Fruit fly (Drosophila melanogaster) whole organism, wandering third instar larva: ENCODE data around the gene CG13460.

Experiments
- Abd-B ChIP-seq: fragments of >200 bp; optimal IDR thresholded peaks from 2 replicates; lab custom pipeline; 2017; ENCODE audit warnings: missing biosample characterization, missing genetic modification characterization
- CG32264 ChIP-seq: fragments of 200-800 bp; sonication (Bioruptor generic); optimal IDR thresholded peaks from 2 replicates; lab custom pipeline; 2016; ENCODE audit warnings: missing biosample characterization, missing genetic modification characterization
- CG9705 ChIP-seq: fragments of 200-800 bp; sonication (Bioruptor generic); optimal IDR thresholded peaks from 2 replicates; lab custom pipeline; 2018; ENCODE audit warnings: missing biosample characterization, mild to moderate bottlenecking, missing genetic modification characterization
- CrebA ChIP-seq: fragments of 200-800 bp; sonication (Bioruptor generic); optimal IDR thresholded peaks from 2 replicates; lab custom pipeline; 2016; ENCODE audit warnings: missing biosample characterization, mild to moderate bottlenecking, missing genetic modification characterization, borderline replicate concordance
- HLH106 ChIP-seq: fragments of 200-800 bp; optimal IDR thresholded peaks from 3 replicates; lab custom pipeline; 2019; ENCODE audit warnings: missing biosample characterization, mild to moderate bottlenecking, missing genetic modification characterization, moderate library complexity
- Hnf4 ChIP-seq: fragments of 200-800 bp; sonication (Bioruptor generic); optimal IDR thresholded peaks from 2 replicates; lab custom pipeline; 2016; ENCODE audit warnings: missing biosample characterization, mild to moderate bottlenecking, missing genetic modification characterization
- Hr78 ChIP-seq: fragments of >200 bp; optimal IDR thresholded peaks from 2 replicates; lab custom pipeline; 2017; ENCODE audit warnings: missing biosample characterization, missing genetic modification characterization
- Hr83 ChIP-seq: fragments of 200-300 bp; sonication (Bioruptor generic); optimal IDR thresholded peaks from 2 replicates; lab custom pipeline; 2016; ENCODE audit warnings: missing biosample characterization, mild to moderate bottlenecking, missing genetic modification characterization, moderate library complexity; ENCODE audit not compliant: poor library complexity, severe bottlenecking
- Jra ChIP-seq: sonication (Bioruptor generic); optimal IDR thresholded peaks from 2 replicates; lab custom pipeline; 2016; ENCODE audit warnings: missing biosample characterization, missing genetic modification characterization
- Myc ChIP-seq: fragments of >200 bp; optimal IDR thresholded peaks from 2 replicates; lab custom pipeline; 2017
- N ChIP-seq: fragments of >200 bp; optimal IDR thresholded peaks from 2 replicates; lab custom pipeline; 2018; ENCODE audit warnings: missing biosample characterization, missing external identifiers, missing genetic modification characterization
- OdsH ChIP-seq: fragments of 200-800 bp; sonication (Bioruptor generic); optimal IDR thresholded peaks from 2 replicates; lab custom pipeline; 2016; ENCODE audit warnings: missing biosample characterization, mild to moderate bottlenecking, missing genetic modification characterization
- Rel ChIP-seq, 2 experiments: fragments of 200-800 bp; sonication (Bioruptor generic) in 1 of 2; optimal IDR thresholded peaks; 2 replicates in 1 of 2; 3 replicates in 1 of 2; lab custom pipeline; 2016 to 2019; ENCODE audit warnings: mild to moderate bottlenecking in 2 of 2, missing biosample characterization in 2 of 2, missing genetic modification characterization in 2 of 2, moderate library complexity in 1 of 2
- Vsx2 ChIP-seq: fragments of 200-300, 225-300 bp; sonication (Bioruptor generic); optimal IDR thresholded peaks from 2 replicates; lab custom pipeline; 2018; ENCODE audit warnings: missing biosample characterization, missing genetic modification characterization; ENCODE audit not compliant: partially characterized antibody
- br ChIP-seq: fragments of 200-800 bp; sonication (Bioruptor generic); optimal IDR thresholded peaks from 2 replicates; lab custom pipeline; 2016; ENCODE audit warnings: missing biosample characterization, missing genetic modification characterization
- brk ChIP-seq: fragments of 200-800 bp; sonication (Bioruptor generic); optimal IDR thresholded peaks from 2 replicates; lab custom pipeline; 2016; ENCODE audit warnings: missing biosample characterization, mild to moderate bottlenecking, missing genetic modification characterization
- dl ChIP-seq, 2 experiments: fragments of 175-275, 200-275 bp in 1 of 2; fragments of 200-275 bp in 1 of 2; sonication (Bioruptor generic); optimal IDR thresholded peaks; lab custom pipeline; 2018; ENCODE audit warnings: mild to moderate bottlenecking in 2 of 2, missing biosample characterization in 2 of 2, missing genetic modification characterization in 2 of 2, moderate library complexity in 2 of 2; ENCODE audit not compliant: partially characterized antibody in 2 of 2, insufficient read depth in 1 of 2
- dmrt93B ChIP-seq: fragments of 200-800 bp; sonication (Bioruptor generic); optimal IDR thresholded peaks from 2 replicates; lab custom pipeline; 2018; ENCODE audit warnings: missing biosample characterization, mild to moderate bottlenecking, missing genetic modification characterization
- ey ChIP-seq: fragments of 200-800 bp; sonication (Bioruptor generic); optimal IDR thresholded peaks from 2 replicates; lab custom pipeline; 2016; ENCODE audit warnings: missing biosample characterization, missing genetic modification characterization
- foxo ChIP-seq, 2 experiments: fragments of 200-800 bp; sonication (Bioruptor generic); optimal IDR thresholded peaks; 2 replicates in 1 of 2; 3 replicates in 1 of 2; lab custom pipeline; 2016 to 2017; ENCODE audit warnings: missing biosample characterization in 2 of 2, missing genetic modification characterization in 2 of 2
- fru ChIP-seq: fragments of 200-800 bp; sonication (Bioruptor generic); optimal IDR thresholded peaks from 3 replicates; lab custom pipeline; 2016; ENCODE audit warnings: missing biosample characterization, mild to moderate bottlenecking, missing genetic modification characterization
- h ChIP-seq: fragments of 200-800 bp; sonication (Bioruptor generic); optimal IDR thresholded peaks from 3 replicates; lab custom pipeline; 2016; ENCODE audit warnings: missing biosample characterization, mild to moderate bottlenecking, missing genetic modification characterization
- lola ChIP-seq: fragments of >200 bp; optimal IDR thresholded peaks from 2 replicates; lab custom pipeline; 2017; ENCODE audit warnings: missing biosample characterization, missing genetic modification characterization
- pan ChIP-seq: fragments of >200 bp; optimal IDR thresholded peaks from 2 replicates; lab custom pipeline; 2017
- psq ChIP-seq: fragments of 200-800 bp; sonication (Bioruptor generic); optimal IDR thresholded peaks from 3 replicates; lab custom pipeline; 2017; ENCODE audit warnings: missing biosample characterization, mild to moderate bottlenecking, missing genetic modification characterization, moderate library complexity
- rgr ChIP-seq: fragments of 200-800 bp; sonication (Bioruptor generic); optimal IDR thresholded peaks from 3 replicates; lab custom pipeline; 2016; ENCODE audit warnings: missing biosample characterization, mild to moderate bottlenecking, missing genetic modification characterization
- sage ChIP-seq: fragments of 200-800 bp; sonication (Bioruptor generic); optimal IDR thresholded peaks from 2 replicates; lab custom pipeline; 2016; ENCODE audit warnings: missing biosample characterization, mild to moderate bottlenecking, missing genetic modification characterization
- tai ChIP-seq: sonication (Bioruptor generic); optimal IDR thresholded peaks from 2 replicates; lab custom pipeline; 2016; ENCODE audit warnings: missing biosample characterization, missing genetic modification characterization
- usp ChIP-seq: fragments of >200 bp; optimal IDR thresholded peaks from 2 replicates; lab custom pipeline; 2017; ENCODE audit warnings: missing biosample characterization, missing genetic modification characterization
- woc ChIP-seq: sonication (Bioruptor generic); optimal IDR thresholded peaks from 2 replicates; lab custom pipeline; 2016; ENCODE audit warnings: missing biosample characterization, mild to moderate bottlenecking, missing genetic modification characterization

Gene CG13460

dm6 chr3L:15093929-15094588, 32.6 kb upstream of the CG13460 start:
- TF ChIP-seq dl (GFP tag; optimal IDR thresholded peaks at IDR 0.05; lab: Kevin White, UChicago; ENCODE audit: insufficient read depth in 1 of 2, partially characterized antibody in 2 of 2) (no peak), woc (GFP tag; lab: Kevin White, UChicago) (peak; percentile 2), tai (GFP tag; lab: Kevin White, UChicago) (no peak), h (GFP tag; lab: Kevin White, UChicago) (peak; percentile 50), psq (GFP tag; lab: Kevin White, UChicago) (peak; percentile 0), br (GFP tag; lab: Kevin White, UChicago) (peak; percentile 26), Hr78 (GFP tag; lab: Kevin White, UChicago) (no peak), ey (GFP tag; lab: Kevin White, UChicago) (peak; percentile 29), Hnf4 (GFP tag; lab: Kevin White, UChicago) (no peak), HLH106 (tag; lab: Kevin White, UChicago) (no peak), CG32264 (no peak), fru (GFP tag; lab: Kevin White, UChicago) (peak; percentile 18), OdsH (peak; percentile 15), Rel (GFP tag; optimal IDR thresholded peaks at IDR 0.05; lab: Kevin White, UChicago) (no peak), Rel (tag; optimal IDR thresholded peaks at IDR 0.05; lab: Kevin White, UChicago) (no peak), Jra (GFP tag; lab: Kevin White, UChicago) (peak; percentile 5), CG9705 (GFP tag; lab: Kevin White, UChicago) (peak; percentile 4), pan (lab: Kevin White, UChicago) (no peak), Abd-B (no peak), Hr83 (GFP tag; lab: Kevin White, UChicago) (peak; percentile 6), dmrt93B (GFP tag; lab: Kevin White, UChicago) (no peak), lola (GFP tag; lab: Kevin White, UChicago) (no peak), rgr (GFP tag; lab: Kevin White, UChicago) (peak; percentile 21), brk (peak; percentile 26), sage (GFP tag; lab: Kevin White, UChicago) (peak; percentile 28), N (GFP tag; lab: Kevin White, UChicago) (no peak), Vsx2 (GFP tag; lab: Kevin White, UChicago) (no peak)

dm6 chr3L:15089887-15090679, 28.6 kb upstream of the CG13460 start:
- TF ChIP-seq pan (lab: Kevin White, UChicago) (no peak), usp (GFP tag; lab: Kevin White, UChicago) (no peak), HLH106 (tag; lab: Kevin White, UChicago) (no peak), woc (GFP tag; lab: Kevin White, UChicago) (no peak), tai (GFP tag; lab: Kevin White, UChicago) (no peak)

- no peak for TF ChIP-seq psq (GFP tag; lab: Kevin White, UChicago)
- TF ChIP-seq lola (GFP tag; lab: Kevin White, UChicago), result no peak
- no peak for TF ChIP-seq CrebA
- TF ChIP-seq Hr78 (GFP tag; lab: Kevin White, UChicago), result no peak
- no peak for TF ChIP-seq sage (GFP tag; lab: Kevin White, UChicago)
- TF ChIP-seq foxo (GFP tag; optimal IDR thresholded peaks at IDR 0.05; lab: Kevin White, UChicago), result no peak
- TF ChIP-seq rgr (GFP tag; lab: Kevin White, UChicago), result no peak
- TF ChIP-seq Myc, result no peak
- no peak for TF ChIP-seq brk
- TF ChIP-seq usp (GFP tag; lab: Kevin White, UChicago), result no peak
- TF ChIP-seq woc (GFP tag; lab: Kevin White, UChicago), result no peak
- no peak for TF ChIP-seq tai (GFP tag; lab: Kevin White, UChicago)
These were observed 27.7 kb upstream of the CG13460 start for dm6 chr3L:15089083-15089704.
